Fruit fly (Drosophila melanogaster) whole organism, prepupa: ENCODE results near the gene sau.

Experiments used
- CG11902 ChIP-seq: fragments of 200-800 bp; sonication (Bioruptor generic); optimal IDR thresholded peaks from 3 replicates; lab custom pipeline; 2016; ENCODE audit warnings: missing biosample characterization, missing genetic modification characterization
- CG34406 ChIP-seq: fragments of 200-800 bp; sonication (Bioruptor generic); optimal IDR thresholded peaks from 3 replicates; lab custom pipeline; 2016; ENCODE audit warnings: missing biosample characterization, missing genetic modification characterization
- CG3919 ChIP-seq: fragments of 200-800 bp; sonication (Bioruptor generic); optimal IDR thresholded peaks from 3 replicates; lab custom pipeline; 2016; ENCODE audit warnings: missing biosample characterization, missing genetic modification characterization
- CG6792 ChIP-seq: fragments of 200-800 bp; sonication (Bioruptor generic); optimal IDR thresholded peaks from 3 replicates; lab custom pipeline; 2016; ENCODE audit warnings: missing biosample characterization, missing genetic modification characterization
- CG8119 ChIP-seq: fragments of 200-800 bp; sonication (Bioruptor generic); IDR thresholded peaks from 3 replicates; pipeline ENCODE4 v1.3.6; 2022; ENCODE audit warnings: missing biosample characterization, missing genetic modification characterization
- Met ChIP-seq: fragments of 200-800 bp; sonication (Bioruptor generic); optimal IDR thresholded peaks from 3 replicates; lab custom pipeline; 2016; ENCODE audit warnings: missing biosample characterization, missing genetic modification characterization
- fd59A ChIP-seq: fragments of 200-800 bp; sonication (Bioruptor generic); optimal IDR thresholded peaks from 2 replicates; lab custom pipeline; 2017; ENCODE audit warnings: missing biosample characterization, mild to moderate bottlenecking, missing genetic modification characterization, missing genetic modification reagents
- vri ChIP-seq: fragments of 200-800 bp; sonication (Bioruptor generic); optimal IDR thresholded peaks from 3 replicates; lab custom pipeline; 2016; ENCODE audit warnings: missing biosample characterization, mild to moderate bottlenecking, missing genetic modification characterization

- TF ChIP-seq CG8119 (GFP tag; lab: Robert Waterston, UW) (no peak), CG34406 (GFP tag; lab: Kevin White, UChicago) (no peak), CG11902 (GFP tag; lab: Kevin White, UChicago) (no peak), Met (GFP tag; lab: Kevin White, UChicago) (no peak), CG6792 (GFP tag; lab: Kevin White, UChicago) (no peak), vri (GFP tag; lab: Kevin White, UChicago) (no peak), fd59A (GFP tag; lab: Kevin White, UChicago) (peak; percentile 10), CG3919 (GFP tag; lab: Kevin White, UChicago) (no peak)
These were observed 28.5 kb upstream of the sau start, which contains the start of gene COX7AL2 for dm6 chr2L:2197475-2198118.
